Worm (Caenorhabditis elegans) whole organism, late embryonic: ENCODE measurements around the gene T06D4.6.

ENCODE experiments used
- C08G9.2 ChIP-seq: sonication (generic microtip); optimal IDR thresholded peaks from 2 replicates; lab custom pipeline; 2016; ENCODE audit warnings: mild to moderate bottlenecking, missing genetic modification characterization, moderate library complexity, missing compliant biosample characterization
- F13H6.1 ChIP-seq: sonication (generic microtip); optimal IDR thresholded peaks from 2 replicates; lab custom pipeline; 2016; ENCODE audit warnings: missing genetic modification characterization, missing compliant biosample characterization
- K02D7.2 ChIP-seq: sonication (generic microtip); optimal IDR thresholded peaks from 2 replicates; lab custom pipeline; 2017; ENCODE audit warnings: mild to moderate bottlenecking, missing genetic modification characterization, missing compliant biosample characterization
- T23F11.4 ChIP-seq: fragments of 200-800 bp; sonication (Bioruptor generic); optimal IDR thresholded peaks from 2 replicates; lab custom pipeline; 2018; ENCODE audit warnings: mild to moderate bottlenecking, missing genetic modification characterization, missing compliant biosample characterization
- ahr-1 ChIP-seq: sonication (generic microtip); optimal IDR thresholded peaks from 2 replicates; lab custom pipeline; 2016; ENCODE audit warnings: missing genetic modification characterization, missing compliant biosample characterization
- ceh-2 ChIP-seq: sonication (generic microtip); optimal IDR thresholded peaks from 2 replicates; lab custom pipeline; 2016; ENCODE audit warnings: missing genotype, missing genetic modification characterization, missing compliant biosample characterization
- ceh-22 ChIP-seq: sonication (generic microtip); optimal IDR thresholded peaks from 2 replicates; lab custom pipeline; 2017; ENCODE audit warnings: missing biosample characterization, missing genetic modification characterization
- ceh-24 ChIP-seq: sonication (generic microtip); optimal IDR thresholded peaks from 2 replicates; lab custom pipeline; 2016; ENCODE audit warnings: mild to moderate bottlenecking, missing genetic modification characterization, missing compliant biosample characterization
- ceh-31 ChIP-seq: sonication (generic microtip); optimal IDR thresholded peaks from 2 replicates; lab custom pipeline; 2016; ENCODE audit warnings: missing genetic modification characterization, missing compliant biosample characterization
- ceh-34 ChIP-seq: sonication (generic microtip); optimal IDR thresholded peaks from 2 replicates; lab custom pipeline; 2016; ENCODE audit warnings: mild to moderate bottlenecking, missing genetic modification characterization, missing compliant biosample characterization
- dmd-4 ChIP-seq: sonication (generic microtip); optimal IDR thresholded peaks from 2 replicates; lab custom pipeline; 2016; ENCODE audit warnings: borderline replicate concordance, missing genetic modification characterization, missing compliant biosample characterization
- elt-2 ChIP-seq: sonication (generic microtip); optimal IDR thresholded peaks from 2 replicates; lab custom pipeline; 2016; ENCODE audit warnings: missing genetic modification reagents, missing genetic modification characterization, missing compliant biosample characterization
- elt-4 ChIP-seq: sonication (generic microtip); optimal IDR thresholded peaks from 2 replicates; lab custom pipeline; 2016; ENCODE audit warnings: missing genetic modification characterization, missing compliant biosample characterization
- fkh-10 ChIP-seq: fragments of 150-350 bp; optimal IDR thresholded peaks from 2 replicates; lab custom pipeline; 2014; ENCODE audit warnings: missing biosample characterization, missing genetic modification reagents, missing genetic modification characterization
- fkh-6 ChIP-seq: sonication (generic microtip); optimal IDR thresholded peaks from 2 replicates; lab custom pipeline; 2016; ENCODE audit warnings: missing genetic modification characterization, missing compliant biosample characterization
- gmeb-2 ChIP-seq: sonication (generic microtip); optimal IDR thresholded peaks from 2 replicates; lab custom pipeline; 2016; ENCODE audit warnings: missing genetic modification characterization, inconsistent platforms, missing compliant biosample characterization
- hlh-13 ChIP-seq: fragments of 200-800 bp; sonication (Bioruptor generic); optimal IDR thresholded peaks from 2 replicates; lab custom pipeline; 2018; ENCODE audit warnings: mild to moderate bottlenecking, missing genetic modification characterization, missing compliant biosample characterization
- hlh-8 ChIP-seq: sonication (generic microtip); optimal IDR thresholded peaks from 2 replicates; lab custom pipeline; 2016; ENCODE audit warnings: missing genotype, missing genetic modification characterization, missing compliant biosample characterization
- lim-6 ChIP-seq: sonication (generic microtip); optimal IDR thresholded peaks from 2 replicates; lab custom pipeline; 2016; ENCODE audit warnings: missing genetic modification characterization, missing compliant biosample characterization
- mec-3 ChIP-seq: sonication (generic microtip); optimal IDR thresholded peaks from 2 replicates; lab custom pipeline; 2016; ENCODE audit warnings: borderline replicate concordance, missing genetic modification characterization, missing compliant biosample characterization
- nfya-1 ChIP-seq: sonication (generic microtip); optimal IDR thresholded peaks from 2 replicates; lab custom pipeline; 2017; ENCODE audit warnings: missing genetic modification characterization, mild to moderate bottlenecking, missing compliant biosample characterization, antibody characterized with exemption, moderate library complexity
- pag-3 ChIP-seq: sonication (generic microtip); optimal IDR thresholded peaks from 2 replicates; lab custom pipeline; 2016; ENCODE audit warnings: missing compliant biosample characterization, missing genetic modification characterization, borderline replicate concordance
- pax-1 ChIP-seq: fragments of 150-350 bp; optimal IDR thresholded peaks from 2 replicates; lab custom pipeline; 2014; ENCODE audit warnings: missing biosample characterization, missing genetic modification characterization
- pha-2 ChIP-seq: sonication (generic microtip); optimal IDR thresholded peaks from 2 replicates; lab custom pipeline; 2017; ENCODE audit warnings: mild to moderate bottlenecking, missing genetic modification characterization, missing compliant biosample characterization
- pha-4 ChIP-seq: fragments of 150-350 bp; optimal IDR thresholded peaks from 2 replicates; lab custom pipeline; 2018; ENCODE audit warnings: missing biosample characterization, missing genetic modification reagents, missing genetic modification characterization
- pros-1 ChIP-seq: fragments of 150-350 bp; optimal IDR thresholded peaks from 2 replicates; lab custom pipeline; 2014; ENCODE audit warnings: missing biosample characterization, missing genetic modification reagents, missing genetic modification characterization
- sox-4 ChIP-seq: sonication (generic microtip); optimal IDR thresholded peaks from 2 replicates; lab custom pipeline; 2017; ENCODE audit warnings: mild to moderate bottlenecking, missing genetic modification characterization, inconsistent platforms, missing compliant biosample characterization
- tbx-7 ChIP-seq: sonication (generic microtip); optimal IDR thresholded peaks from 2 replicates; lab custom pipeline; 2016; ENCODE audit warnings: missing genotype, missing genetic modification characterization, missing compliant biosample characterization
- ttx-3 ChIP-seq: sonication (generic microtip); optimal IDR thresholded peaks from 2 replicates; lab custom pipeline; 2016; ENCODE audit warnings: missing genetic modification reagents, missing genetic modification characterization, missing compliant biosample characterization
- unc-3 ChIP-seq, 2 experiments: fragments of 200-800 bp in 1 of 2; sonication (Bioruptor generic) in 1 of 2; sonication (generic microtip) in 1 of 2; conservative IDR thresholded peaks in 1 of 2; optimal IDR thresholded peaks in 1 of 2; 2 replicates each; pipeline versions ENCODE4 v1.3.6 to Lab custom; 2016 to 2022; ENCODE audit warnings: missing compliant biosample characterization in 2 of 2, missing genetic modification characterization in 2 of 2, missing genetic modification reagents in 1 of 2
- unc-55 ChIP-seq: sonication (generic microtip); optimal IDR thresholded peaks from 2 replicates; lab custom pipeline; 2017; ENCODE audit warnings: missing biosample characterization, missing genetic modification reagents, missing genetic modification characterization
- zip-5 ChIP-seq: sonication (generic microtip); optimal IDR thresholded peaks from 2 replicates; lab custom pipeline; 2016; ENCODE audit warnings: missing genetic modification characterization, missing compliant biosample characterization
- ztf-16 ChIP-seq: sonication (generic microtip); optimal IDR thresholded peaks from 2 replicates; lab custom pipeline; 2017; ENCODE audit warnings: missing genetic modification characterization, missing compliant biosample characterization

The T06D4.6 gene

ce11 chrII:3385736-3386135 lies 1.7 kb downstream of the T06D4.6 start, which contains the start of gene T06D4.2:
T06D4.2 (minus strand) TSS chrII:3385905.
- TF ChIP-seq ztf-16 (tag; lab: Kevin White, UChicago): no peak

- no peak for TF ChIP-seq ceh-31 (tag; lab: Kevin White, UChicago)
- no peak for TF ChIP-seq ttx-3 (tag; lab: Kevin White, UChicago)
- no peak for TF ChIP-seq pha-4 (tag; lab: Kevin White, UChicago)
- no peak for TF ChIP-seq dmd-4 (tag; lab: Kevin White, UChicago)
- TF ChIP-seq fkh-6: no peak
- no peak for TF ChIP-seq fkh-10 (GFP tag; lab: Kevin White, UChicago)
- TF ChIP-seq pha-2: no peak
- TF ChIP-seq ceh-24 (tag; lab: Kevin White, UChicago): no peak
- TF ChIP-seq pax-1 (tag; lab: Kevin White, UChicago): no peak
- no peak for TF ChIP-seq ztf-16 (tag; lab: Kevin White, UChicago)
- TF ChIP-seq elt-4: no peak
- no peak for TF ChIP-seq tbx-7
- no peak for TF ChIP-seq nfya-1
- TF ChIP-seq ceh-34 (tag; lab: Kevin White, UChicago): no peak
- TF ChIP-seq ahr-1: no peak
- TF ChIP-seq elt-2 (tag; lab: Kevin White, UChicago): no peak
- TF ChIP-seq gmeb-2 (tag; lab: Kevin White, UChicago): no peak
- no peak for TF ChIP-seq F13H6.1 (tag; lab: Kevin White, UChicago)
- no peak for TF ChIP-seq ceh-22 (tag; lab: Kevin White, UChicago)
Measured at ce11 chrII:3383116-3383515, 4.3 kb downstream of the T06D4.6 start.

- TF ChIP-seq K02D7.2 (no peak), T23F11.4 (GFP tag; lab: Kevin White, UChicago) (no peak), hlh-8 (tag; lab: Kevin White, UChicago) (no peak), F13H6.1 (tag; lab: Kevin White, UChicago) (no peak), zip-5 (tag; lab: Kevin White, UChicago) (no peak), pax-1 (tag; lab: Kevin White, UChicago) (no peak)
- TF ChIP-seq, all 69 proteins: peak for 0
Measured at ce11 chrII:3381510-3381909, 5.9 kb downstream of the T06D4.6 start, which contains the start of gene T06D4.1. T06D4.1 (plus strand) TSS chrII:3381830.

- no peak for TF ChIP-seq ceh-24 (tag; lab: Kevin White, UChicago)
- TF ChIP-seq elt-2 (tag; lab: Kevin White, UChicago): no peak
- TF ChIP-seq unc-3 (GFP tag; conservative IDR thresholded peaks at IDR 0.05; lab: Robert Waterston, UW): no peak
- TF ChIP-seq unc-3 (tag; optimal IDR thresholded peaks at IDR 0.05; lab: Kevin White, UChicago): no peak
- no peak for TF ChIP-seq C08G9.2 (tag; lab: Kevin White, UChicago)
- no peak for TF ChIP-seq mec-3 (tag; lab: Kevin White, UChicago)
- TF ChIP-seq lim-6 (tag; lab: Kevin White, UChicago): no peak
- TF ChIP-seq pax-1 (tag; lab: Kevin White, UChicago): no peak
- no peak for TF ChIP-seq unc-55 (GFP tag; lab: Kevin White, UChicago)
- TF ChIP-seq hlh-13 (GFP tag; lab: Kevin White, UChicago): no peak
- no peak for TF ChIP-seq ceh-2 (tag; lab: Kevin White, UChicago)
- TF ChIP-seq pag-3 (tag; lab: Kevin White, UChicago): no peak
Measured at ce11 chrII:3378275-3378674, 9.1 kb downstream of the T06D4.6 start, which contains the start of gene Y49F6C.2. Y49F6C.2 (plus strand) TSS chrII:3378575.

- no peak for TF ChIP-seq sox-4 (tag; lab: Kevin White, UChicago)
- no peak for TF ChIP-seq pros-1 (tag; lab: Kevin White, UChicago)
- TF ChIP-seq mec-3 (tag; lab: Kevin White, UChicago): no peak
- no peak for TF ChIP-seq fkh-6
Measured at ce11 chrII:3376789-3377188, 10.6 kb downstream of the T06D4.6 start, which contains the start of gene bath-9. bath-9 (plus strand) TSS chrII:3377089.
